Worm (Caenorhabditis elegans): Measurements from ENCODE around the gene C39B10.1.

The C39B10.1 gene

DNA sequence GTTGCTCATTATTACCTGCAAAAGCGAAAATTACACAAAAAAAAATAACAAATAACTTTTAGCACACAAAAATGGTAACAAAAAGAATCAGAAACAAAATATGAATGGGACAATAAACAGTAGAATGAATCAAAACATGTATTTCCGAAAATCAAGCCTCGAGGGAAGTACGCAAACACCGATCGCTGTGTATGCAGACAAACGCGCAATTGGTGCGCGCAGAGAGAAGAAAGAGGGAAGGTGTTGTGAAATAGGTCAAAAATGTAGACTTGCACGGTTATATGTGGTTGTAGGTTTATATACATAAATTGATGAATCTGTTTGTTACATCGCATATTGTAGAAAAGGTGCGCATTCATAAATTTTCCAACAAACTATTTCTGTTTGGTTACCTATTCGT, 43.7 kb downstream of the C39B10.1 start, which contains the start of gene cdk-11.2 (continued):
- TF ChIP-seq peb-1 (tag; optimal IDR thresholded peaks at IDR 0.05): no peak

- TF ChIP-seq sma-9 (GFP tag; optimal IDR thresholded peaks at IDR 0.05): no peak
- TF ChIP-seq sma-9 (tag; optimal IDR thresholded peaks at IDR 0.05): no peak
- TF ChIP-seq zag-1 (tag; optimal IDR thresholded peaks at IDR 0.05): no peak
- no peak for TF ChIP-seq R02D3.7 (tag; optimal IDR thresholded peaks at IDR 0.05)
- TF ChIP-seq nhr-6 (tag; optimal IDR thresholded peaks at IDR 0.05): no peak
- no peak for TF ChIP-seq aly-2 (tag; optimal IDR thresholded peaks at IDR 0.05)
- TF ChIP-seq lsy-2 (tag; optimal IDR thresholded peaks at IDR 0.05): no peak
- TF ChIP-seq crh-2 (tag; optimal IDR thresholded peaks at IDR 0.05): no peak
- TF ChIP-seq ceh-82 (tag; optimal IDR thresholded peaks at IDR 0.05): no peak
- TF ChIP-seq snpc-4 (tag; optimal IDR thresholded peaks at IDR 0.05): no peak
- TF ChIP-seq egl-27 (tag; optimal IDR thresholded peaks at IDR 0.05): no peak
- TF ChIP-seq F13H6.1 (tag; optimal IDR thresholded peaks at IDR 0.05): no peak
- no peak for TF ChIP-seq mbf-1 (tag; optimal IDR thresholded peaks at IDR 0.05)
- no peak for TF ChIP-seq peb-1 (tag; optimal IDR thresholded peaks at IDR 0.05)
- no peak for TF ChIP-seq mdl-1 (tag; optimal IDR thresholded peaks at IDR 0.05)
- no peak for TF ChIP-seq nhr-129 (tag; optimal IDR thresholded peaks at IDR 0.05)
- no peak for TF ChIP-seq C34F6.9 (tag; optimal IDR thresholded peaks at IDR 0.05)
Measured at ce11 chrX:10412425-10412824, 51.0 kb downstream of the C39B10.1 start, which contains the start of gene acr-8. Gene acr-8 (plus strand): TSS chrX:10412725.

- TF ChIP-seq nhr-12 (tag; optimal IDR thresholded peaks at IDR 0.05) (no peak), ztf-4 (tag; optimal IDR thresholded peaks at IDR 0.05) (no peak), ztf-1 (GFP tag; conservative IDR thresholded peaks at IDR 0.05) (no peak), snpc-4 (tag; optimal IDR thresholded peaks at IDR 0.05) (no peak), elt-3 (tag; optimal IDR thresholded peaks at IDR 0.05) (no peak), lin-39 (tag; optimal IDR thresholded peaks at IDR 0.05) (no peak), fos-1 (tag; optimal IDR thresholded peaks at IDR 0.05) (no peak), F13H6.1 (tag; optimal IDR thresholded peaks at IDR 0.05) (peak; percentile 9), nhr-129 (tag; optimal IDR thresholded peaks at IDR 0.05) (peak; percentile 51), sma-9 (GFP tag; optimal IDR thresholded peaks at IDR 0.05) (peak; percentile 22), sma-9 (tag; optimal IDR thresholded peaks at IDR 0.05) (no peak), C34F6.9 (tag; optimal IDR thresholded peaks at IDR 0.05) (peak; percentile 12), nhr-25 (tag; optimal IDR thresholded peaks at IDR 0.05) (no peak), ZK546.5 (tag; optimal IDR thresholded peaks at IDR 0.05) (no peak), nhr-77 (tag; optimal IDR thresholded peaks at IDR 0.05) (no peak)
Measured at ce11 chrX:10410539-10410938, 52.9 kb downstream of the C39B10.1 start.

All from whole organism, L2 larva.